Worm (Caenorhabditis elegans): ENCODE results near the gene W02B12.13.

The W02B12.13 gene

DNA sequence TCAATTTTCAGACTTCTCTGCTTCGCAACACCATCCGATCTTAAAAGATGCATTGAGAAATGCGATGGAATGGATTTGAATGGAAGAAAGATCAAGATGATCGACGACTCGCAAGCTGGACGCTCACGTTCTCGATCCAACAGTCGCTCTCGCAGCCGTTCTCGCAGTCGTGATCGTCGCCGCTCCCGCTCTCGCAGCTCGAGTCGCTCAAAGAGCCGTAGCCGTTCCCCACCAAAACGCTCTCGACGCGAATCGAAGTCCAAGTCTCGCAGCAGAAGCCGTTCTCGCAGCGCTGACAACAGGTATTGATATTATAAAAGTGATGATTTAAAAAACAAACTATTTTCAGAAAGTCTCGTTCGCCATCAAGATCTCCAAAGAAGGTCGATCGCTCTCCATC, 10.1 kb downstream of the W02B12.13 start:
- no peak for TF ChIP-seq mes-4 (tag; optimal IDR thresholded peaks at IDR 0.05)
- no peak for TF ChIP-seq F49E8.2 (tag; optimal IDR thresholded peaks at IDR 0.05; ENCODE audit: insufficient read depth)
- peak; percentile 89 for TF ChIP-seq zfh-2 (GFP tag; conservative IDR thresholded peaks at IDR 0.05)
- no peak for TF ChIP-seq attf-5 (GFP tag; optimal IDR thresholded peaks at IDR 0.05)
- 0 out of 2 replicates have a peak, but pooled peaks have one; percentile 41 for TF ChIP-seq ceh-58 (GFP tag; IDR thresholded peaks at IDR 0.05)
- TF ChIP-seq lin-54 (GFP tag; optimal IDR thresholded peaks at IDR 0.05), result no peak
- TF ChIP-seq lag-1 (GFP tag; IDR thresholded peaks at IDR 0.05), result no peak
- peak; percentile 75; the same call in 1 of the 2 replicates for TF ChIP-seq egrh-3 (GFP tag; IDR thresholded peaks at IDR 0.05)
- no peak for TF ChIP-seq ztf-6 (GFP tag; IDR thresholded peaks at IDR 0.05)
- no peak for TF ChIP-seq ceh-40 (GFP tag; IDR thresholded peaks at IDR 0.05)
- TF ChIP-seq nhr-90 (tag; optimal IDR thresholded peaks at IDR 0.05), result no peak
- TF ChIP-seq mel-28 (tag; optimal IDR thresholded peaks at IDR 0.05; ENCODE audit: borderline replicate concordance), result no peak
- TF ChIP-seq rec-8 (tag; optimal IDR thresholded peaks at IDR 0.05), result no peak
- 0 out of 2 replicates have a peak, but pooled peaks have one; percentile 12 for TF ChIP-seq nfyb-1 (GFP tag; IDR thresholded peaks at IDR 0.05)
- no peak for TF ChIP-seq F39B2.1 (GFP tag; IDR thresholded peaks at IDR 0.05)
- TF ChIP-seq madf-3 (GFP tag; IDR thresholded peaks at IDR 0.05), result 0 out of 2 replicates have a peak, but pooled peaks have one; percentile 12
- TF ChIP-seq repo-1 (tag; optimal IDR thresholded peaks at IDR 0.05), result no peak
- TF ChIP-seq die-1 (tag; optimal IDR thresholded peaks at IDR 0.05), result no peak
- TF ChIP-seq aptf-2 (GFP tag; conservative IDR thresholded peaks at IDR 0.05), result no peak

DNA sequence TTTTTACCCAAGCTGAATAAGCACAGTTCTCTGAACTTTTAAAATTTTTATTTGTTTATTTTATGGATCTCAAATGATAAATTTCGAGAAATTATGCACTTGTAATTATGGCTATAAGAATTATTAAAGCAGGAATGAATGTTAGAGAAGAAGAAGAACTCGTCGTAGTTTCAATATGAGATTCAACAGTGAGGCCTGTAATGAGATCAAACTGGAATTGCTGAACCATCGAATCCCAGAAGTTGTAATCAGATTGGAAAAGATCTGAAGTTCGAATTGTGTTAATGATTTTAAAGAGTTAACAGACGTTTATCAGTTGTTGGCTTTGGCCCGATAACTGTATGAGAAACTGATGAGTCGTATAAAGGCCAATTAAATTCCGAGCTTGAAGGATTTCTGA, 10.6 kb downstream of the W02B12.13 start:
- TF ChIP-seq rec-8 (tag; optimal IDR thresholded peaks at IDR 0.05) (no peak), die-1 (tag; optimal IDR thresholded peaks at IDR 0.05) (no peak), tbp1 (GFP tag; optimal IDR thresholded peaks at IDR 0.05) (peak; percentile 0), F49E8.2 (tag; optimal IDR thresholded peaks at IDR 0.05; ENCODE audit: insufficient read depth) (peak; percentile 42), ekl-4 (GFP tag; IDR thresholded peaks at IDR 0.05) (peak; percentile 68; the same call in 1 of the 2 replicates), hsf-1 (GFP tag; IDR thresholded peaks at IDR 0.05) (peak; percentile 70; the same call in 1 of the 2 replicates), ztf-18 (tag; optimal IDR thresholded peaks at IDR 0.05) (no peak), madf-6 (GFP tag; IDR thresholded peaks at IDR 0.05) (peak; percentile 67), F37B4.10 (GFP tag; IDR thresholded peaks at IDR 0.05) (no peak), Y79H2A.3 (GFP tag; conservative IDR thresholded peaks at IDR 0.05) (peak; percentile 84; the same call in 1 of the 2 replicates), tlf-1 (GFP tag; optimal IDR thresholded peaks at IDR 0.05) (peak; percentile 2), lin-54 (GFP tag; optimal IDR thresholded peaks at IDR 0.05) (peak; percentile 21), him-1 (tag; optimal IDR thresholded peaks at IDR 0.05) (peak; percentile 31), hmg-1.2 (GFP tag; IDR thresholded peaks at IDR 0.05) (peak; percentile 18; the same call in 1 of the 2 replicates), cebp-1 (GFP tag; IDR thresholded peaks at IDR 0.05) (no peak), cebp-1 (tag; optimal IDR thresholded peaks at IDR 0.05) (peak; percentile 3), madf-3 (GFP tag; IDR thresholded peaks at IDR 0.05) (peak; percentile 69; the same call in 1 of the 2 replicates), fkh-3 (tag; optimal IDR thresholded peaks at IDR 0.05) (no peak), F33H1.4 (GFP tag; IDR thresholded peaks at IDR 0.05) (peak; percentile 26; the same call in 1 of the 2 replicates), hrde-1 (tag; optimal IDR thresholded peaks at IDR 0.05; ENCODE audit: borderline replicate concordance) (peak; percentile 68), rcor-1 (GFP tag; IDR thresholded peaks at IDR 0.05) (no peak), egl-44 (GFP tag; IDR thresholded peaks at IDR 0.05) (peak; percentile 43; the same call in 1 of the 2 replicates), K12H6.12 (tag; optimal IDR thresholded peaks at IDR 0.05) (no peak), repo-1 (tag; optimal IDR thresholded peaks at IDR 0.05) (peak; percentile 24), mcd-1 (GFP tag; IDR thresholded peaks at IDR 0.05) (peak; percentile 24; the same call in 1 of the 2 replicates), lin-35 (GFP tag; optimal IDR thresholded peaks at IDR 0.05) (no peak)

Measured in whole organism, young adult.